Fruit fly (Drosophila melanogaster) whole organism, pupa: Measurements from ENCODE around the gene CG4822.
A peak's percentile ranks its signal among the peaks of the same experiment; 100 is the strongest.

Experiments used
- CG10348 ChIP-seq: fragments of 200-800 bp; sonication (Bioruptor generic); IDR thresholded peaks from 2 replicates; pipeline ENCODE4 v1.3.6; 2022; ENCODE audit warnings: missing biosample characterization, missing genetic modification characterization
- CG12605 ChIP-seq: fragments of 200-800 bp; sonication (Bioruptor generic); IDR thresholded peaks from 2 replicates; pipeline ENCODE4 v1.3.6; 2022; ENCODE audit warnings: missing biosample characterization, missing genetic modification characterization
- CG13204 ChIP-seq: fragments of 200-800 bp; sonication (Bioruptor generic); optimal IDR thresholded peaks from 2 replicates; lab custom pipeline; 2018; ENCODE audit warnings: missing biosample characterization, mild to moderate bottlenecking, missing genetic modification characterization, moderate library complexity
- CG14655 ChIP-seq: fragments of 200-800 bp; sonication (Bioruptor generic); optimal IDR thresholded peaks from 3 replicates; lab custom pipeline; 2017; ENCODE audit warnings: mild to moderate bottlenecking, missing biosample characterization, missing genetic modification reagents, missing genetic modification characterization
- CG15710 ChIP-seq: fragments of 200-800 bp; sonication (Bioruptor generic); optimal IDR thresholded peaks from 2 replicates; lab custom pipeline; 2018; ENCODE audit warnings: missing biosample characterization, mild to moderate bottlenecking, missing genetic modification characterization, moderate library complexity
- CG17806 ChIP-seq: fragments of 200-800 bp; sonication (Bioruptor generic); optimal IDR thresholded peaks from 2 replicates; lab custom pipeline; 2018; ENCODE audit warnings: missing biosample characterization, mild to moderate bottlenecking, missing genetic modification characterization, moderate library complexity
- CG32121 ChIP-seq: fragments of 200-800 bp; sonication (Bioruptor generic); IDR thresholded peaks from 2 replicates; pipeline ENCODE4 v1.3.6; 2022; ENCODE audit warnings: missing biosample characterization, missing genetic modification characterization
- CG34367 ChIP-seq: fragments of 200-800 bp; sonication (Bioruptor generic); optimal IDR thresholded peaks from 2 replicates; lab custom pipeline; 2018; ENCODE audit warnings: missing biosample characterization, mild to moderate bottlenecking, missing genetic modification characterization
- CG4496 ChIP-seq: fragments of 200-800 bp; sonication (Bioruptor generic); IDR thresholded peaks from 3 replicates; pipeline ENCODE4 v1.3.6; 2022; ENCODE audit warnings: missing biosample characterization, missing genetic modification characterization
- CG8159 ChIP-seq: fragments of 200-800 bp; sonication (Bioruptor generic); optimal IDR thresholded peaks from 3 replicates; lab custom pipeline; 2018; ENCODE audit warnings: missing biosample characterization, mild to moderate bottlenecking, missing genetic modification characterization, moderate library complexity
- CG8301 ChIP-seq: fragments of 200-800 bp; sonication (Bioruptor generic); optimal IDR thresholded peaks from 2 replicates; lab custom pipeline; 2018; ENCODE audit warnings: missing biosample characterization, mild to moderate bottlenecking, missing genetic modification characterization
- CG9948 ChIP-seq: fragments of 200-800 bp; sonication (Bioruptor generic); optimal IDR thresholded peaks from 2 replicates; lab custom pipeline; 2018; ENCODE audit warnings: missing biosample characterization, mild to moderate bottlenecking, missing genetic modification characterization, moderate library complexity
- D1 ChIP-seq: fragments of 200-800 bp; sonication (Bioruptor generic); optimal IDR thresholded peaks from 2 replicates; lab custom pipeline; 2018; ENCODE audit warnings: missing biosample characterization, mild to moderate bottlenecking, missing genetic modification characterization, moderate library complexity
- EcR ChIP-seq: fragments of 200-800 bp; sonication (Bioruptor generic); optimal IDR thresholded peaks from 3 replicates; lab custom pipeline; 2019; ENCODE audit warnings: missing biosample characterization, missing genetic modification characterization, mild to moderate bottlenecking, moderate library complexity, missing genetic modification reagents
- Ets98B ChIP-seq: fragments of 200-800 bp; sonication (Bioruptor generic); IDR thresholded peaks from 2 replicates; pipeline ENCODE4 v1.3.6; 2022; ENCODE audit warnings: missing biosample characterization, missing genetic modification characterization
- Pif1A ChIP-seq: fragments of 200-800 bp; sonication (Bioruptor generic); optimal IDR thresholded peaks from 3 replicates; lab custom pipeline; 2016; ENCODE audit warnings: missing biosample characterization, missing genetic modification characterization
- Pif1B ChIP-seq: fragments of 200-800 bp; sonication (Bioruptor generic); optimal IDR thresholded peaks from 3 replicates; lab custom pipeline; 2016; ENCODE audit warnings: missing biosample characterization, missing genetic modification characterization
- Snoo ChIP-seq: fragments of 200-800 bp; sonication (Bioruptor generic); optimal IDR thresholded peaks from 3 replicates; lab custom pipeline; 2017; ENCODE audit warnings: missing biosample characterization, mild to moderate bottlenecking, missing genetic modification characterization, inconsistent platforms
- fd96Ca ChIP-seq: fragments of 200-800 bp; sonication (Bioruptor generic); IDR thresholded peaks from 3 replicates; pipeline ENCODE4 v1.3.6; 2022; ENCODE audit warnings: missing biosample characterization, missing genetic modification characterization
- gl ChIP-seq: fragments of 200-800 bp; sonication (Bioruptor generic); optimal IDR thresholded peaks from 2 replicates; lab custom pipeline; 2018; ENCODE audit warnings: missing biosample characterization, mild to moderate bottlenecking, missing genetic modification characterization
- rn ChIP-seq: fragments of 200-800 bp; sonication (Bioruptor generic); IDR thresholded peaks from 2 replicates; pipeline ENCODE4 v1.3.6; 2022; ENCODE audit warnings: missing biosample characterization, missing genetic modification characterization

Gene CG4822

dm6 chr2L:165253-165890 is 43.8 kb upstream of the CG4822 start:
- TF ChIP-seq CG4496 (GFP tag; lab: Robert Waterston, UW) (no peak), CG15710 (tag; lab: Kevin White, UChicago) (no peak), gl (tag; lab: Kevin White, UChicago) (no peak), CG8301 (tag; lab: Kevin White, UChicago) (no peak), fd96Ca (no peak), Ets98B (GFP tag; lab: Robert Waterston, UW) (no peak), EcR (GFP tag; lab: Kevin White, UChicago) (peak; percentile 3), rn (GFP tag; lab: Robert Waterston, UW) (no peak), CG14655 (GFP tag; lab: Kevin White, UChicago) (peak; percentile 14), CG17806 (tag; lab: Kevin White, UChicago) (no peak), CG8159 (tag; lab: Kevin White, UChicago) (peak; percentile 18), CG9948 (tag; lab: Kevin White, UChicago) (no peak), CG10348 (no peak), Pif1B (no peak), CG12605 (no peak), CG13204 (GFP tag; lab: Kevin White, UChicago) (no peak), Snoo (tag; lab: Kevin White, UChicago) (no peak), CG32121 (GFP tag; lab: Robert Waterston, UW) (no peak), Pif1A (GFP tag; lab: Kevin White, UChicago) (no peak), D1 (tag; lab: Kevin White, UChicago) (peak; percentile 2), CG34367 (tag; lab: Kevin White, UChicago) (no peak)

dm6 chr2L:163229-163628 is 41.7 kb upstream of the CG4822 start:
- TF ChIP-seq EcR (GFP tag; lab: Kevin White, UChicago) (no peak), CG17806 (tag; lab: Kevin White, UChicago) (no peak), fd96Ca (no peak), CG34367 (tag; lab: Kevin White, UChicago) (no peak), CG15710 (tag; lab: Kevin White, UChicago) (no peak), Pif1B (no peak), Snoo (tag; lab: Kevin White, UChicago) (no peak), gl (tag; lab: Kevin White, UChicago) (no peak), Ets98B (GFP tag; lab: Robert Waterston, UW) (no peak), CG12605 (no peak), CG9948 (tag; lab: Kevin White, UChicago) (no peak), CG14655 (GFP tag; lab: Kevin White, UChicago) (no peak), CG10348 (no peak), Pif1A (GFP tag; lab: Kevin White, UChicago) (no peak), CG8159 (tag; lab: Kevin White, UChicago) (no peak), CG13204 (GFP tag; lab: Kevin White, UChicago) (no peak), D1 (tag; lab: Kevin White, UChicago) (no peak), CG8301 (tag; lab: Kevin White, UChicago) (no peak), CG32121 (GFP tag; lab: Robert Waterston, UW) (no peak), rn (GFP tag; lab: Robert Waterston, UW) (no peak)

dm6 chr2L:162208-162607 is 40.7 kb upstream of the CG4822 start:
- TF ChIP-seq D1 (tag; lab: Kevin White, UChicago) (peak; percentile 59), Snoo (tag; lab: Kevin White, UChicago) (no peak), CG9948 (tag; lab: Kevin White, UChicago) (peak; percentile 10)

dm6 chr2L:161453-162175 is 40.1 kb upstream of the CG4822 start:
- peak; percentile 23 for TF ChIP-seq CG15710 (tag; lab: Kevin White, UChicago)
- TF ChIP-seq CG9948 (tag; lab: Kevin White, UChicago): no peak
- peak; percentile 67 for TF ChIP-seq EcR (GFP tag; lab: Kevin White, UChicago)
- peak; percentile 55 for TF ChIP-seq CG8301 (tag; lab: Kevin White, UChicago)
- peak; percentile 2 for TF ChIP-seq Pif1A (GFP tag; lab: Kevin White, UChicago)
- no peak for TF ChIP-seq Ets98B (GFP tag; lab: Robert Waterston, UW)
- no peak for TF ChIP-seq CG4496 (GFP tag; lab: Robert Waterston, UW)
- no peak for TF ChIP-seq CG12605
- peak; percentile 76 for TF ChIP-seq Pif1B
- no peak for TF ChIP-seq rn (GFP tag; lab: Robert Waterston, UW)
- TF ChIP-seq gl (tag; lab: Kevin White, UChicago): peak; percentile 40
- TF ChIP-seq Snoo (tag; lab: Kevin White, UChicago): peak; percentile 19
- TF ChIP-seq CG34367 (tag; lab: Kevin White, UChicago): peak; percentile 29
- peak; percentile 28 for TF ChIP-seq CG13204 (GFP tag; lab: Kevin White, UChicago)
- TF ChIP-seq CG32121 (GFP tag; lab: Robert Waterston, UW): no peak
- TF ChIP-seq CG8159 (tag; lab: Kevin White, UChicago): peak; percentile 35
- TF ChIP-seq D1 (tag; lab: Kevin White, UChicago): no peak
- TF ChIP-seq CG14655 (GFP tag; lab: Kevin White, UChicago): peak; percentile 56
- no peak for TF ChIP-seq fd96Ca
